Worm (Caenorhabditis elegans) whole organism, L4/young adult: ENCODE data around the gene nhr-254.

Source experiments
- W03F9.2 ChIP-seq: fragments of 150-350 bp; optimal IDR thresholded peaks from 2 replicates; lab custom pipeline; 2014; ENCODE audit warnings: missing biosample characterization, missing genetic modification characterization
- dao-5 ChIP-seq: sonication (generic microtip); optimal IDR thresholded peaks from 2 replicates; lab custom pipeline; 2016; ENCODE audit warnings: missing genotype, missing genetic modification characterization, moderate library complexity, missing compliant biosample characterization
- him-1 ChIP-seq: sonication (generic microtip); optimal IDR thresholded peaks from 2 replicates; lab custom pipeline; 2016; ENCODE audit warnings: missing genotype, missing genetic modification reagents, missing genetic modification characterization, missing compliant biosample characterization

DNA sequence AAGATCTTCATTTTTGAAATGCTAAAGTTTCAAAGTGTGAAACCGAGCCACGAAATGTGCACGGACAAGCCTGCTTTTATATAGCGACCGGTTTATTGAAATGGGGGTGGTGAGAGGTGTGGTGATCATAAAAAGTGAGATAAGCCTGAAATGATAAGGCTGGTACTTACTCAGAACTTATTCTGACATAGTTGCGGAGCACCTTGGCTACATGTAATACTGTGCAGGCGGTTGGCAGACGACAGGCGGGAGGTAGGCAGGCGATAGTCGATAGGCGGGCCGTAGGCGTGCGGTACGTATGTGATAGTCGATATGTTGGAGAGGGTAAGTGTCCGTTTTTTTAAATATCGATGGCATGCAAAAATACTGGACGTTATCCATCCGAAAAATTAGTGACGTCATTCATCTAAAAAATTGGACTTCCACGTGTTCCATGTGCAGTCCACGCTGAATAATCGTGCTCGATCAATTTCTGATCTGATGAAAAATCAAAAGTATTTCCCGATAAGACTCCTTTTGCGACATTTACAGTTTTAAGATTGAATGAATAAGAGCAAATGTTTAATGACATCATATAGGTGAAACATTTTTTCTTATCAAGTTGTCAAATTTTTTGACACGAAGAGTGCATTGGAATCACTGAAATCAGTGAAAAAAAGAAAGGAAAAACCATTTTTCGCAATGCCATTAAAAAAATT, 25.4 kb downstream of the nhr-254 start, which contains the start of gene irg-8:
- TF ChIP-seq W03F9.2 (tag; lab: Kevin White, UChicago) (no peak), him-1 (tag; lab: Kevin White, UChicago) (no peak), dao-5 (no peak)
